Fruit fly (Drosophila melanogaster) whole organism: Measurements from ENCODE around the gene Pburs.

Experiments used
- CG8478 ChIP-seq: fragments of >200 bp; optimal IDR thresholded peaks from 2 replicates; lab custom pipeline; 2018; ENCODE audit warnings: inconsistent platforms
- Dll ChIP-seq: fragments of >200 bp; optimal IDR thresholded peaks from 2 replicates; lab custom pipeline; 2017
- pan ChIP-seq: fragments of >200 bp; optimal IDR thresholded peaks from 2 replicates; lab custom pipeline; 2017
- psq ChIP-seq: fragments of >200 bp; optimal IDR thresholded peaks from 2 replicates; lab custom pipeline; 2017
- usp ChIP-seq: fragments of >200 bp; optimal IDR thresholded peaks from 2 replicates; lab custom pipeline; 2017; ENCODE audit warnings: missing biosample characterization, missing genetic modification characterization, mixed read lengths

DNA sequence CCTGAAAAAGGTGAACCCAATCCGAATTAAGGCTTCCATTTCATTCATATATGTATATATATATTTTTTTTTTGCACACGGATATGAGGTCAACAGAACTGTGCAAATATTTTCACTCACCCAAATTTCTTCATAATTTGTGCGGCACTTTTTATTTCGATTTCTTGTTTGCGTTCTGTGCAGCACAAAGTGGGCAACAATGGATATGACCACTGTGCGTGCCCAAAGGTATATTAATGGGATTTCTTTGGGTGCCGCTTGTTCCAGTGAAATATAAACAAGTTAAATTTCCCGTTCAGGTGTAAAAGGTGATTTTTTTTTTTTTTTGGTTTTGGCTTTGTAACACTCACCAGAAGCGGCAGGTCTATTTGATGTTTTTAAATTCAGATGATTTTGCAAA is 47.8 kb upstream of the Pburs start:
- no peak for TF ChIP-seq usp (GFP tag; lab: Kevin White, UChicago)
- no peak for TF ChIP-seq pan (lab: Kevin White, UChicago)
- TF ChIP-seq psq (lab: Kevin White, UChicago), result no peak
- TF ChIP-seq CG8478, result no peak
- TF ChIP-seq Dll (lab: Kevin White, UChicago), result no peak
